Worm (Caenorhabditis elegans): ENCODE data around the gene K11G9.5.

DNA sequence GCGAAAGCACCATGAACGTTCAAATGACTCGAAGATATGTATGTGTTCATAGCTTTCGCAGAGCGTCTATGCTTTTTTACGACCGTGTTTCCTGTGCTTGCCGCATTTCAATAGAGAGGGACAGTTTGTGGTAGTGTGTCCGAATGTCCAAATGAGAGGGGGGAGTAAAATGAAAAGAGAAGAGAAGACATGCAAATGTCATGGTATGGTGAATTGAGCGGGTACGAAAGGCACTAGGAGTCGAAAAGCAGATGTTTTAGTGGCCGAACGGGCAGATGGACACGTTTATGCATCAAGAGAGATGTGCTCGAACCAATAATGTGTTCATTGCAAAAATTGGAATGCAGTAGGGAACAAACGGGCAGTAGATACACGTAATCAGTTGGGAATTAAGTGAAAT, 2.8 kb downstream of the K11G9.5 start:
- TF ChIP-seq nfya-2 (GFP tag; IDR thresholded peaks at IDR 0.05) (no peak), attf-6 (GFP tag; IDR thresholded peaks at IDR 0.05) (no peak)
